Worm (Caenorhabditis elegans) whole organism, mixed stage, embryonic: ENCODE measurements around the gene R07E3.7.

Source experiments
- drap-1 ChIP-seq: fragments of 200-800 bp; sonication (Bioruptor generic); optimal IDR thresholded peaks from 3 replicates; lab custom pipeline; 2018; ENCODE audit warnings: mild to moderate bottlenecking, missing genetic modification characterization, missing compliant biosample characterization
- elt-3 ChIP-seq: fragments of 150-350 bp; optimal IDR thresholded peaks from 2 replicates; lab custom pipeline; 2014; ENCODE audit warnings: missing biosample characterization, missing genetic modification characterization
- lin-13 ChIP-seq: fragments of 150-350 bp; optimal IDR thresholded peaks from 2 replicates; lab custom pipeline; 2014; ENCODE audit warnings: missing biosample characterization, missing genetic modification characterization
- lin-32 ChIP-seq: fragments of 200-800 bp; sonication (Bioruptor generic); optimal IDR thresholded peaks from 2 replicates; lab custom pipeline; 2018; ENCODE audit warnings: mild to moderate bottlenecking, missing genetic modification characterization, missing compliant biosample characterization
- nhr-12 ChIP-seq: fragments of 150-350 bp; optimal IDR thresholded peaks from 2 replicates; lab custom pipeline; 2014; ENCODE audit warnings: missing biosample characterization, missing genetic modification characterization
- pha-4 ChIP-seq: fragments of 150-350 bp; optimal IDR thresholded peaks from 2 replicates; lab custom pipeline; 2018; ENCODE audit warnings: missing biosample characterization, missing genetic modification reagents, missing genetic modification characterization
- snpc-4 ChIP-seq: fragments of 150-350 bp; optimal IDR thresholded peaks from 2 replicates; lab custom pipeline; 2014; ENCODE audit warnings: missing biosample characterization, missing genetic modification characterization
- unc-39 ChIP-seq: fragments of 150-350 bp; optimal IDR thresholded peaks from 2 replicates; lab custom pipeline; 2014; ENCODE audit warnings: missing biosample characterization, missing genetic modification characterization
- unc-62 ChIP-seq: fragments of 150-350 bp; optimal IDR thresholded peaks from 2 replicates; lab custom pipeline; 2014; ENCODE audit warnings: missing biosample characterization, missing genetic modification reagents, missing genetic modification characterization
- ztf-11 ChIP-seq: fragments of 150-350 bp; optimal IDR thresholded peaks from 2 replicates; lab custom pipeline; 2014; ENCODE audit warnings: missing biosample characterization, missing genetic modification characterization

- no peak for TF ChIP-seq pha-4
- no peak for TF ChIP-seq elt-3 (tag; lab: Kevin White, UChicago)
- no peak for TF ChIP-seq lin-32
- TF ChIP-seq unc-39 (tag; lab: Kevin White, UChicago) = no peak
- TF ChIP-seq unc-62 = no peak
- TF ChIP-seq nhr-12 (tag; lab: Kevin White, UChicago) = no peak
- no peak for TF ChIP-seq ztf-11 (tag; lab: Kevin White, UChicago)
- no peak for TF ChIP-seq lin-13 (tag; lab: Kevin White, UChicago)
- no peak for TF ChIP-seq drap-1 (GFP tag; lab: Kevin White, UChicago)
- no peak for TF ChIP-seq snpc-4 (tag; lab: Kevin White, UChicago)
Observed at ce11 chrX:10307495-10307894, 48.1 kb downstream of the R07E3.7 start, which contains the start of gene F41E7.7.
